Fruit fly (Drosophila melanogaster): Measurements from ENCODE around the gene Ca-beta.

Ca-beta gene

DNA sequence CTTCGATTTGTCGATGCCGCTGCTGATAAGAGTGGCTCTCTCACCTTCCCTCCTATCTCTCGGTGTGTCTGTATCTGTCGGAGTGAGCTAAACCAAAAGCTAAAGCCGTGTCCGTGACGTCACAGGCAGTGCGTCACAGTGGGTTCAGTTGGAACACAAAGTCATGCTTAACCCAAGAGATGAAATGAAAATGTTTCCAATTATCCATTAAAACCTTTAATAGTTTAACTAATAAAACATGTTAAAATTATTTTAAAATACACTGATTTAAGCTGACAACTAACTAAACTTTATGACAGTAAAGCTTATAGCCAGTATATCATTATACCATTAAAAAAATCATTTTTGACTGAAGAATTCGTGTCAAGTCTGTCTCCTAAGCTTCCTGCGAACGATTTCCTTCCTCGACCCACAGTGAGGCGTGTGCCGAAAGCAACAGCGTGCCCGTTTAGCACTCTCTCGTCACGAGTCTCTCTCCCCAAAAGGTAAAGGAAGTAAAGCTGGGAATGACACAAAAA is 90.3 kb downstream of the Ca-beta start, which contains the start of gene Idua (continued):
- TF ChIP-seq Dll (GFP tag; IDR thresholded peaks at IDR 0.05; ENCODE audit: partially characterized antibody) (no peak), CG1602 (GFP tag; optimal IDR thresholded peaks at IDR 0.05) (peak; percentile 21), PHDP (tag; optimal IDR thresholded peaks at IDR 0.05) (peak; percentile 76), CG7786 (GFP tag; optimal IDR thresholded peaks at IDR 0.05) (no peak), sob (GFP tag; IDR thresholded peaks at IDR 0.05) (peak; percentile 34; the same call in 1 of the 2 replicates), CG12942 (GFP tag; optimal IDR thresholded peaks at IDR 0.05) (peak; percentile 38), CG4707 (GFP tag; optimal IDR thresholded peaks at IDR 0.05) (peak; percentile 57), esg (GFP tag; conservative IDR thresholded peaks at IDR 0.05) (peak; percentile 56), CG12104 (GFP tag; optimal IDR thresholded peaks at IDR 0.05) (peak; percentile 53), CG13775 (GFP tag; optimal IDR thresholded peaks at IDR 0.05) (peak; percentile 54), Stat92E (GFP tag; optimal IDR thresholded peaks at IDR 0.05) (peak in 1 of 3 experiments; percentile 9), chif (GFP tag; optimal IDR thresholded peaks at IDR 0.05) (peak in 1 of 2 experiments; percentile 21), CoRest (tag; optimal IDR thresholded peaks at IDR 0.05) (peak; percentile 81), CG10543 (GFP tag; optimal IDR thresholded peaks at IDR 0.05) (peak; percentile 81), ind (GFP tag; optimal IDR thresholded peaks at IDR 0.05) (peak; percentile 61), Six4 (GFP tag; optimal IDR thresholded peaks at IDR 0.05) (peak; percentile 57), CrebB (tag; optimal IDR thresholded peaks at IDR 0.05) (peak; percentile 50), CG10654 (GFP tag; optimal IDR thresholded peaks at IDR 0.05) (peak; percentile 24), Xrp1 (GFP tag; IDR thresholded peaks at IDR 0.05) (peak; percentile 79), CG10366 (GFP tag; IDR thresholded peaks at IDR 0.05) (peak; percentile 25; the same call in 1 of the 2 replicates), CG16815 (GFP tag; optimal IDR thresholded peaks at IDR 0.05) (peak; percentile 37), Hmr (GFP tag; optimal IDR thresholded peaks at IDR 0.05) (peak; percentile 91), CG6813 (GFP tag; optimal IDR thresholded peaks at IDR 0.05) (peak; percentile 74), bcd (GFP tag; optimal IDR thresholded peaks at IDR 0.05) (peak; percentile 78), sug (tag; optimal IDR thresholded peaks at IDR 0.05) (no peak), cwo (GFP tag; optimal IDR thresholded peaks at IDR 0.05) (peak; percentile 82)

DNA sequence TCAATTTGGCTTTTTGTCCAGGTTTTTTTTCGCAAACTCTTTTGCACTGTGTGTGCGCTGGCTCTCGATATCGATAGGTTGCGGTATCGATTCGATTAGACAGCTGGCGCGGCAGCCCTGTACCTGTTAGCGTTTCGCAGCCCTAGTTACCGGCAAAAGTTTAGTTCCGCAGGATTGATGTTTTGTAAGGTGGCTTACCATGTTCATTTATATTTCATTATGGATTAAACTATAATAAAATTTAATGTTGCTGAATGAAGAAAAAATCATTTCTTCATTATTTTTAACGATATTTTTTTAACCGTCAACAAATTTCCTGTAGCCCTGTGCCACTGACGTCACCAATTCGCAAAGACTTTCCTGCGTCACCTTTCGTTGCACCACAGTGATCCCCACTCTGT is 96.8 kb downstream of the Ca-beta start, which contains the start of gene Reps:
Reps (minus strand) TSS at position 84 of the 401 bp plus-strand sequence.
- peak; percentile 98 for TF ChIP-seq Usf (GFP tag; optimal IDR thresholded peaks at IDR 0.05)
- TF ChIP-seq pb (GFP tag; optimal IDR thresholded peaks at IDR 0.05): peak; percentile 90
- peak; percentile 96 for TF ChIP-seq Antp (GFP tag; optimal IDR thresholded peaks at IDR 0.05)
- TF ChIP-seq Elba2 (GFP tag; optimal IDR thresholded peaks at IDR 0.05): peak; percentile 98
- TF ChIP-seq C15 (GFP tag; IDR thresholded peaks at IDR 0.05): peak; percentile 97
- peak; percentile 17 for TF ChIP-seq HLHmδ (GFP tag; optimal IDR thresholded peaks at IDR 0.05)
- peak; percentile 98 for TF ChIP-seq CG5245 (GFP tag; optimal IDR thresholded peaks at IDR 0.05)
- peak; percentile 99 for TF ChIP-seq B-H1 (GFP tag; IDR thresholded peaks at IDR 0.05)
- TF ChIP-seq fd102C (GFP tag; optimal IDR thresholded peaks at IDR 0.05): peak; percentile 93
- peak; percentile 99 for TF ChIP-seq CG16815 (GFP tag; optimal IDR thresholded peaks at IDR 0.05)
- TF ChIP-seq sisA (GFP tag; IDR thresholded peaks at IDR 0.05): peak; percentile 99
- TF ChIP-seq Bteb2 (GFP tag; optimal IDR thresholded peaks at IDR 0.05): peak; percentile 97
- peak; percentile 99 for TF ChIP-seq esg (GFP tag; conservative IDR thresholded peaks at IDR 0.05)
- TF ChIP-seq Jarid2 (GFP tag; optimal IDR thresholded peaks at IDR 0.05): peak; percentile 90
- TF ChIP-seq CG6689 (GFP tag; IDR thresholded peaks at IDR 0.05): peak; percentile 100
- peak; percentile 97 for TF ChIP-seq BtbVII (GFP tag; optimal IDR thresholded peaks at IDR 0.05)
- peak; percentile 97 for TF ChIP-seq CG2875 (GFP tag; optimal IDR thresholded peaks at IDR 0.05)
- peak; percentile 83 for TF ChIP-seq CG3995 (GFP tag; optimal IDR thresholded peaks at IDR 0.05)
- peak; percentile 96 for TF ChIP-seq Doc2 (GFP tag; IDR thresholded peaks at IDR 0.05)
- TF ChIP-seq CG17361 (GFP tag; IDR thresholded peaks at IDR 0.05): peak; percentile 99
- TF ChIP-seq CG16779 (GFP tag; IDR thresholded peaks at IDR 0.05): peak; percentile 95
- TF ChIP-seq CG17359 (tag; optimal IDR thresholded peaks at IDR 0.05): peak; percentile 98
- peak; percentile 99 for TF ChIP-seq lab (GFP tag; optimal IDR thresholded peaks at IDR 0.05)
- TF ChIP-seq MBD-R2 (GFP tag; IDR thresholded peaks at IDR 0.05): peak; percentile 99
- peak; percentile 94 for TF ChIP-seq ssp (GFP tag; IDR thresholded peaks at IDR 0.05)
- peak; percentile 99 for TF ChIP-seq CG4424 (GFP tag; optimal IDR thresholded peaks at IDR 0.05)
